Fruit fly (Drosophila melanogaster): Measurements from ENCODE around the gene Nop56.

The Nop56 gene

DNA sequence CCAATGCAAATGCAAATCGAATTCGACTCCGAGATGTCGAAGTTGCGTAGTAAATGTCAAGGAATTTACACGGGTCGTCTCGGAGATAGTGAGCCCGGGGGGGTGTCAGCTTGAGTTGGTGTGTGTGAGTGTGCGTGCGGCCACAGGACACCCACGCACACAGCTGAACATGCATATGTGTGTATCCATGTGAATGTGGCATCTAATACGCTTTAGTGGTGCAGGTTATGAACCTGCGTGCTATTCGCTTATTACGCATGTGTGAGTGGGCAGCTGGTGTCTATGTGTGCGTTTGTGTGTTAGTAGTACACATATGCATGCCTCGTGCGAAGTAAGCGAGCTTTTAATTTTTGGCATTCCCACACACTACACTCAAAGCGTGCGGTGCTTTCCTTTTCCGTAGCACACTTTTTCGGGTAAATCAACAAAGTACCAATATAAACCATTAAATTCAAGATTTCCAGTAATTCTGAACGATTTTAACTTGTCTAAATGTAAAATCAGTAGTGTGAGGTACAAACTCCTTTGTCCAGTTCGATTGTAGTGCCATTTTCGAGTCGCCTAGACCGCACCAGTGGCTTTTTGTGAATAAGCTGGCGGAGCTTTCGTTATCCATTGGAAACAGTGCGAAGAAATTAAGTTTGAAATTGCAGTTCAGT is 48.1 kb upstream of the Nop56 start (continued):
- TF ChIP-seq tin (GFP tag; optimal IDR thresholded peaks at IDR 0.05): peak; percentile 83
- peak; percentile 33; the same call in 1 of the 2 replicates for TF ChIP-seq CkIIα-i1 (GFP tag; IDR thresholded peaks at IDR 0.05)
- no peak for TF ChIP-seq D (optimal IDR thresholded peaks at IDR 0.05)
- peak; percentile 73 for TF ChIP-seq D (GFP tag; optimal IDR thresholded peaks at IDR 0.05)
- no peak for TF ChIP-seq CG33213 (GFP tag; optimal IDR thresholded peaks at IDR 0.05)
- peak; percentile 62 for TF ChIP-seq CG4282 (GFP tag; optimal IDR thresholded peaks at IDR 0.05)
- peak; percentile 75 for TF ChIP-seq CG13775 (GFP tag; optimal IDR thresholded peaks at IDR 0.05)
- TF ChIP-seq CG5245 (GFP tag; optimal IDR thresholded peaks at IDR 0.05): peak; percentile 71
- peak; percentile 88 for TF ChIP-seq CG3847 (GFP tag; IDR thresholded peaks at IDR 0.05)
- TF ChIP-seq toy (GFP tag; IDR thresholded peaks at IDR 0.05): peak; percentile 25; the same call in 1 of the 2 replicates
- peak in 1 of 2 experiments; percentile 75 for TF ChIP-seq bsh (GFP tag; optimal IDR thresholded peaks at IDR 0.05)
- no peak for TF ChIP-seq nom (GFP tag; optimal IDR thresholded peaks at IDR 0.05)
- TF ChIP-seq CG9215 (GFP tag; IDR thresholded peaks at IDR 0.05): peak; percentile 85
- TF ChIP-seq gro (GFP tag; optimal IDR thresholded peaks at IDR 0.05): no peak
- peak; percentile 90 for TF ChIP-seq her (GFP tag; optimal IDR thresholded peaks at IDR 0.05)
- TF ChIP-seq CG8944 (GFP tag; optimal IDR thresholded peaks at IDR 0.05): peak; percentile 80
- TF ChIP-seq fd64A (GFP tag; optimal IDR thresholded peaks at IDR 0.05): peak; percentile 51
- TF ChIP-seq CHES-1-like (GFP tag; optimal IDR thresholded peaks at IDR 0.05): peak; percentile 89
- TF ChIP-seq chinmo (GFP tag; IDR thresholded peaks at IDR 0.05; ENCODE audit: partially characterized antibody): peak; percentile 64; the same call in 1 of the 4 replicates
- TF ChIP-seq Doc3 (GFP tag; IDR thresholded peaks at IDR 0.05; ENCODE audit: partially characterized antibody): no peak
- TF ChIP-seq Spps (tag; optimal IDR thresholded peaks at IDR 0.05): peak; percentile 11
- TF ChIP-seq CG18011 (GFP tag; optimal IDR thresholded peaks at IDR 0.05): peak; percentile 68
- peak; percentile 89 for TF ChIP-seq CG10147 (GFP tag; optimal IDR thresholded peaks at IDR 0.05)
- TF ChIP-seq CG11085 (GFP tag; IDR thresholded peaks at IDR 0.05): peak; percentile 57
- TF ChIP-seq CG1603 (tag; optimal IDR thresholded peaks at IDR 0.05): peak; percentile 76
- TF ChIP-seq Bgb (GFP tag; IDR thresholded peaks at IDR 0.05; ENCODE audit: partially characterized antibody): no peak
- TF ChIP-seq Sox100B (GFP tag; optimal IDR thresholded peaks at IDR 0.05): peak; percentile 84
- TF ChIP-seq Atf6 (GFP tag; IDR thresholded peaks at IDR 0.05): peak; percentile 90
- peak; percentile 74 for TF ChIP-seq Oaz (GFP tag; IDR thresholded peaks at IDR 0.05)
- peak; percentile 89 for TF ChIP-seq CG30403 (GFP tag; optimal IDR thresholded peaks at IDR 0.05)
- peak; percentile 72 for TF ChIP-seq Asciz (GFP tag; optimal IDR thresholded peaks at IDR 0.05)
- no peak for TF ChIP-seq pan (optimal IDR thresholded peaks at IDR 0.05)
- TF ChIP-seq pan (GFP tag; optimal IDR thresholded peaks at IDR 0.05 in 1 of 2, IDR thresholded peaks at IDR 0.05 in 1 of 2): peak in 1 of 2 experiments; percentile 83
- TF ChIP-seq CG13424 (tag; optimal IDR thresholded peaks at IDR 0.05): peak; percentile 90
- TF ChIP-seq eve (GFP tag; optimal IDR thresholded peaks at IDR 0.05): no peak
- TF ChIP-seq tap (tag; optimal IDR thresholded peaks at IDR 0.05): peak; percentile 75
- TF ChIP-seq sens-2 (GFP tag; IDR thresholded peaks at IDR 0.05): peak; percentile 65; the same call in 1 of the 2 replicates
- TF ChIP-seq CG30431 (GFP tag; optimal IDR thresholded peaks at IDR 0.05): peak; percentile 67
- TF ChIP-seq Gsc (GFP tag; IDR thresholded peaks at IDR 0.05): peak; percentile 46
- peak; percentile 65; the same call in 1 of the 3 replicates for TF ChIP-seq gce (GFP tag; IDR thresholded peaks at IDR 0.05)
- peak; percentile 70 for TF ChIP-seq luna (GFP tag; optimal IDR thresholded peaks at IDR 0.05)
- TF ChIP-seq scrt (GFP tag; optimal IDR thresholded peaks at IDR 0.05): peak; percentile 87
- TF ChIP-seq caup (GFP tag; optimal IDR thresholded peaks at IDR 0.05; ENCODE audit: severe bottlenecking): peak; percentile 93
- peak; percentile 57; the same call in 1 of the 2 replicates for TF ChIP-seq ara (GFP tag; IDR thresholded peaks at IDR 0.05)
- TF ChIP-seq CG16813 (GFP tag; IDR thresholded peaks at IDR 0.05; ENCODE audit: partially characterized antibody): no peak
- TF ChIP-seq schlank (tag; optimal IDR thresholded peaks at IDR 0.05): peak; percentile 89
- TF ChIP-seq YL-1 (GFP tag; optimal IDR thresholded peaks at IDR 0.05): peak; percentile 22
- no peak for TF ChIP-seq Lhr (GFP tag; optimal IDR thresholded peaks at IDR 0.05)
- peak; percentile 77 for TF ChIP-seq CG12942 (GFP tag; optimal IDR thresholded peaks at IDR 0.05)

All from whole organism, embryonic.